Worm (Caenorhabditis elegans) whole organism, L2 larva: ENCODE measurements around the gene R07E5.4.
"Not testable (repeated sequence)": the region's sequence is repeated elsewhere in the genome, so short reads cannot be mapped to it uniquely, and the experiment has no call there.

Experiments
- ama-1 ChIP-seq: fragments of 150-350 bp; optimal IDR thresholded peaks from 2 replicates; lab custom pipeline; 2018; ENCODE audit warnings: inconsistent platforms
- ceh-82 ChIP-seq: fragments of 150-350 bp; optimal IDR thresholded peaks from 2 replicates; lab custom pipeline; 2014; ENCODE audit warnings: missing biosample characterization, missing genetic modification characterization
- nhr-6 ChIP-seq: fragments of 150-350 bp; optimal IDR thresholded peaks from 2 replicates; lab custom pipeline; 2014; ENCODE audit warnings: missing biosample characterization, missing genetic modification characterization
- nhr-77 ChIP-seq: fragments of 150-350 bp; optimal IDR thresholded peaks from 2 replicates; lab custom pipeline; 2014; ENCODE audit warnings: missing biosample characterization, missing genetic modification characterization

- TF ChIP-seq ama-1 (lab: Kevin White, UChicago); nhr-77 (tag; lab: Kevin White, UChicago); ceh-82 (tag; lab: Kevin White, UChicago): not testable (repeated sequence)
- TF ChIP-seq nhr-6 (tag; lab: Kevin White, UChicago): peak; percentile 16
These were observed 19.4 kb downstream of the R07E5.4 start for ce11 chrIII:4414041-4414440.
